Fruit fly (Drosophila melanogaster): ENCODE data around the gene CG31952.

DNA sequence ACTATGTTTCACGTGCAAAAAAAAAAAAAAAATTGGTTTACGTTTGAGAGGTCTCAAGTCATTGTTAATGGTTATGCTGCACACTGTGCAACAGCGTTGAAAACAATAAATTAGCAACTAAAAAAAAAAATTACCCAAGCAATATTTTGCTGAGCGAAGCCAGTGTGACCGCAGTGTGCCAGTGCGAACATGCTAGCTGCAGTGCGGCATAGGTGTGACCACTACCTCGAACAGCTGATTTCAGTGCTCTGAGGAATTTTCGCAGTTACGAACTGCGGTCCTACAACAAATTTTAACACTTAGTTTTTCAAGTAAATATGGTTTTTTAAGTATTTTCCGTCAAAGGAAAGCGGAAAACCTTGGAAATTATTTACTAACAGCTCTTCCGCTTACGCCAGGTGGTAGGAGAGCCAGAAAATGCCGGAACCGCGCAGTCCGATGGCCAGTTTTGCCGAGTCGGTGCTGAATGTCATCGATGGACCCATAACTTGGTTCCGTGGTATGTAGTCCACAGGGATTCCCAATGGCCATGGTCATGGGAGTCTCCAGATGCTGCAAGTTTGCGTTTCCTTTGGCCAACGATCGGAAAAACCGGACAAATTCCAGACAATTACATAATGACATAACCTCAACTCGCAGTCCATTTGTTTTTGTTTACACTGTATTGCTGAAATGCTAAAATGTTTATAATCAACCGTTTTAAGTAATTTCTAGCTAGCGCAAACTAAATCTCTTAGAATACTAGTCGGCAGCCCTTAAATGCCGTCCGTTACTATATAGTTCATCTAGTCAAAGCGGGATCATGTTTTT is 49.6 kb downstream of the CG31952 start, which contains the start of the genes msl-2 and ND-PDSW:
- TF ChIP-seq h (optimal IDR thresholded peaks at IDR 0.05) (no peak), psq (optimal IDR thresholded peaks at IDR 0.05) (no peak), Myc (optimal IDR thresholded peaks at IDR 0.05) (no peak), insv (optimal IDR thresholded peaks at IDR 0.05) (no peak), ttk (optimal IDR thresholded peaks at IDR 0.05) (no peak), Sin3A (optimal IDR thresholded peaks at IDR 0.05) (no peak)
